Fruit fly (Drosophila melanogaster): ENCODE measurements around the gene CG42740.

The CG42740 gene

DNA sequence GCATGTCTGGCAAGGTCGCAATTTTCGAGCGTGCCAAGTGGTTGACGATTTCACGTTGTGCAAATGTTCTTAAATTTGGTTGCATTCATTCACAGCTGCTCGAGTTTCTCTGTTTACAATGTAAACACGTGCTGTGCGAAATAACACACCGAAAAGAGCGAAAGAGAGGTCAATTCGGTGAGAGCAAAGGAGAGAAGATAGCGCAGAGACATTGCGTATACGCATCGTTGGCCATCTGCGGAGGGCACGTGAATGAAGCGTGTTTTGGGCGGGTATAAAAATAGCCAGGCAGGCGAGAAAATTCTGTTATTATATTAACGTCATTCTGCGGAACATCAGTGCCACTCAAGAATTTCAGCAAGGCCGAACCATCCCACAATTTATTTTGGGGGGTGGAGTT is 31.7 kb upstream of the CG42740 start (continued):
- no peak for TF ChIP-seq CG11902 (GFP tag; optimal IDR thresholded peaks at IDR 0.05)

DNA sequence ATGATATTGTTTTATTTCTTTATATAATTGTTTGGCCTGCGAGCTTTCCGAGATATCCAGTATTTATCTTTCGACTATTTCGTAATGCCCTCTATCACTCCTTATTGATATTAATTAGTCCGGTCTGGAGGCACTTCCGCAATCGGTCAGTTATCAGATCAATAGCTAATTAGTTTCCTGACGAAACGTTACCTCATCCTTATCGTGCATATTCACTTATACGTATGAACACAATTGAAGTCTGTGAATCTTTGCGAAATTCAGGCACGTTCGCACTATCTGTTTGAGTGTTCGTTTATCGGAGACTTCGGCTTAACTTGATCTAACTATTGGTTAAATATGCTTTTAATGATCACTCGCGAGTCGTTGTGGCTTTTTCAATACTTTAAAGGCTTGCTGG is 30.5 kb upstream of the CG42740 start:
- TF ChIP-seq eg (GFP tag; IDR thresholded peaks at IDR 0.05), result no peak
- no peak for TF ChIP-seq svp (GFP tag)
- TF ChIP-seq Sox14 (GFP tag; optimal IDR thresholded peaks at IDR 0.05), result no peak
- TF ChIP-seq pdm3 (GFP tag; optimal IDR thresholded peaks at IDR 0.05), result no peak
- no peak for TF ChIP-seq fd85E (GFP tag; optimal IDR thresholded peaks at IDR 0.05)
- no peak for TF ChIP-seq fkh (GFP tag; optimal IDR thresholded peaks at IDR 0.05)
- TF ChIP-seq CG8632 (GFP tag; optimal IDR thresholded peaks at IDR 0.05), result no peak
- TF ChIP-seq lz (GFP tag; optimal IDR thresholded peaks at IDR 0.05), result no peak
- no peak for TF ChIP-seq Hr4 (GFP tag; optimal IDR thresholded peaks at IDR 0.05)
- no peak for TF ChIP-seq achi (GFP tag; optimal IDR thresholded peaks at IDR 0.05)
- TF ChIP-seq CG31627 (GFP tag; optimal IDR thresholded peaks at IDR 0.05), result no peak
- TF ChIP-seq Met (GFP tag; optimal IDR thresholded peaks at IDR 0.05), result no peak
- TF ChIP-seq Eip78C (GFP tag), result no peak

DNA sequence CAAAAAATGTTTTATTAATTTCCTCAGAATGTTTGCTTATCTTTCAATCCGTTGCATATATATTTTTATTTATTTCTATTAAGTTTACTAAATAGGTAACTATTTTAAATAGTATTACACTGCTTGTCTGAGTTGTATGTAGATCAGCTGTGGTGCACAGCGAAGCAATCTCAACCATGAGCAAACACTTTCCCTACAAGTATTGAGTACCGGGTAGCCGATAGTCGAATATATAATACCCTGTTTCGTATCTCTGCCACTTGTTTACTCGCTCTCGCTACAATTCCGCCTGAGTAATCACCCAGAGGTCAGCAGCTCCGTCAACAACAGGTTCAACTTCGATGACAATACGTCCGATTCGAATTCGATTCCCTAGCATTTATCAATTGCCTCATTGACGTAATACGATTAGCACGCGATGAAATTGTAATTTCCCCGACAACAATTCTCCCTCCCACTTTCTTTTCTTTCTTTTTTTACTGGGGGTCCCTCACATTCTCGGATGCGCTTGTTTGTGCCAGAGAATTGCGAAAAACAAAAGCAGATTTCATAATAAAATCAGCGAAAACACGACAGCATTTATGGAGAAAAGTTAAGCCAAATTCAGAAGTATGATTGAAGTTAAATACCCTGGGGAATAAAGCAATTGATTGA is 28.0 kb upstream of the CG42740 start:
- TF ChIP-seq fd59A (GFP tag; optimal IDR thresholded peaks at IDR 0.05) (no peak), salr (GFP tag; optimal IDR thresholded peaks at IDR 0.05) (no peak), CG6163 (GFP tag; IDR thresholded peaks at IDR 0.05) (no peak), eg (GFP tag; IDR thresholded peaks at IDR 0.05) (no peak), vri (GFP tag; optimal IDR thresholded peaks at IDR 0.05) (peak; percentile 75), Blimp-1 (GFP tag; optimal IDR thresholded peaks at IDR 0.05) (no peak), CG32006 (GFP tag; optimal IDR thresholded peaks at IDR 0.05) (peak; percentile 0), Eip75B (GFP tag; optimal IDR thresholded peaks at IDR 0.05) (no peak), Lpt (GFP tag; optimal IDR thresholded peaks at IDR 0.05) (no peak), svp (GFP tag) (peak; percentile 96), Hr4 (GFP tag; optimal IDR thresholded peaks at IDR 0.05) (no peak)

- TF ChIP-seq CG10669 (GFP tag; optimal IDR thresholded peaks at IDR 0.05) (peak; percentile 48), Smox (GFP tag; optimal IDR thresholded peaks at IDR 0.05) (peak; percentile 38), Eip78C (GFP tag) (peak; percentile 84), CG11902 (GFP tag; optimal IDR thresholded peaks at IDR 0.05) (no peak), Hr4 (GFP tag; optimal IDR thresholded peaks at IDR 0.05) (no peak), Eip75B (GFP tag; optimal IDR thresholded peaks at IDR 0.05) (peak; percentile 49), CG8632 (GFP tag; optimal IDR thresholded peaks at IDR 0.05) (peak; percentile 57), vri (GFP tag; optimal IDR thresholded peaks at IDR 0.05) (peak; percentile 89), Lpt (GFP tag; optimal IDR thresholded peaks at IDR 0.05) (peak; percentile 44), fd59A (GFP tag; optimal IDR thresholded peaks at IDR 0.05) (no peak), CG15336 (GFP tag; IDR thresholded peaks at IDR 0.05) (no peak; the same call in 1 of the 2 replicates), svp (GFP tag) (no peak), Eip93F (GFP tag; optimal IDR thresholded peaks at IDR 0.05) (no peak), lz (GFP tag; optimal IDR thresholded peaks at IDR 0.05) (peak; percentile 37), fkh (GFP tag; optimal IDR thresholded peaks at IDR 0.05) (peak; percentile 63), cyc (GFP tag; optimal IDR thresholded peaks at IDR 0.05) (peak; percentile 45), CG3919 (GFP tag; optimal IDR thresholded peaks at IDR 0.05) (peak; percentile 62), Hr38 (GFP tag; optimal IDR thresholded peaks at IDR 0.05) (peak; percentile 27), CG6854 (GFP tag; optimal IDR thresholded peaks at IDR 0.05) (peak; percentile 85), OdsH (GFP tag; optimal IDR thresholded peaks at IDR 0.05) (peak; percentile 36), CG34406 (GFP tag; optimal IDR thresholded peaks at IDR 0.05) (peak; percentile 52), spab (GFP tag; optimal IDR thresholded peaks at IDR 0.05) (peak; percentile 47), CG11294 (GFP tag; IDR thresholded peaks at IDR 0.05) (no peak), ss (GFP tag; optimal IDR thresholded peaks at IDR 0.05) (peak; percentile 49 to 58), CG16779 (tag; optimal IDR thresholded peaks at IDR 0.05) (peak; percentile 52), CG6276 (GFP tag; optimal IDR thresholded peaks at IDR 0.05) (peak; percentile 36), Met (GFP tag; optimal IDR thresholded peaks at IDR 0.05) (no peak), Gug (GFP tag; IDR thresholded peaks at IDR 0.05) (no peak), CG7368 (GFP tag; optimal IDR thresholded peaks at IDR 0.05) (no peak), Ets21C (GFP tag; optimal IDR thresholded peaks at IDR 0.05) (peak; percentile 2), dac (GFP tag; optimal IDR thresholded peaks at IDR 0.05) (no peak), Sox102F (GFP tag; optimal IDR thresholded peaks at IDR 0.05) (peak; percentile 78), CG31627 (GFP tag; optimal IDR thresholded peaks at IDR 0.05) (peak; percentile 7), Hr39 (GFP tag; optimal IDR thresholded peaks at IDR 0.05) (peak; percentile 1), CG6792 (GFP tag; optimal IDR thresholded peaks at IDR 0.05) (peak; percentile 71)
Observed at dm6 chr3R:30450224-30450623, 27.5 kb upstream of the CG42740 start.

Measured in whole organism, prepupa.